Worm (Caenorhabditis elegans): Measurements from ENCODE around the gene F47F2.3.

ce11 chrX:3857697-3858096 lies 37.8 kb downstream of the F47F2.3 start, which contains the start of gene ceh-18:
- no peak for TF ChIP-seq unc-62 (GFP tag; optimal IDR thresholded peaks at IDR 0.05)
- no peak for TF ChIP-seq nhr-12 (tag; optimal IDR thresholded peaks at IDR 0.05)
- no peak for TF ChIP-seq ztf-11 (tag; optimal IDR thresholded peaks at IDR 0.05)
- no peak for TF ChIP-seq ZK546.5 (tag; optimal IDR thresholded peaks at IDR 0.05)
- TF ChIP-seq egl-27 (tag; optimal IDR thresholded peaks at IDR 0.05), result no peak
- no peak for TF ChIP-seq ztf-4 (tag; optimal IDR thresholded peaks at IDR 0.05)
- no peak for TF ChIP-seq nhr-77 (tag; optimal IDR thresholded peaks at IDR 0.05)

Measured in whole organism, L3 larva.